Worm (Caenorhabditis elegans): ENCODE results near the gene hsp-25.
A peak's percentile ranks its signal among the peaks of the same experiment; 100 is the strongest.

The hsp-25 gene

DNA sequence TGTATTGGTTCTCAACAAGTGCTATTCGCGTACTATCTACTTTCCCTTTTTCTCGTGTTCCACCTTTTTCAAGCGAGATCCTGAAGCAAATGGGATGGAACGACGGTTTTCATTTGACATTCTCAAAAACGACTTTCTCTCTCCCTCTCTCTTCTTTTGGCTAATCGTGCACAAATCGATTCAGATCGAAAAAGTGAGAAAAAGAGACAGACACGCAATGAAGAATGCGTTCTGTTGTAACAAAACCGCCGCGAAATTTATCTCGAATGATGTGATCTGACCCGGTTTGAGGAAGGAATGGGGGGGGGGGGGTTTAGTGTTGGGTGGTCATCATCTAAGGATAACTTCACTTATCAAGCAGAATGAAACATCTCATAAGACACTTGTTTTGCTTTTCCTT is 24.9 kb upstream of the hsp-25 start:
- no peak for TF ChIP-seq flt-1 (GFP tag; IDR thresholded peaks at IDR 0.05)
- no peak for TF ChIP-seq ztf-29 (GFP tag; IDR thresholded peaks at IDR 0.05)
- TF ChIP-seq klf-2 (GFP tag; conservative IDR thresholded peaks at IDR 0.05), result no peak
- TF ChIP-seq ztf-23 (GFP tag; IDR thresholded peaks at IDR 0.05), result no peak
- no peak for TF ChIP-seq T22C8.4 (GFP tag; IDR thresholded peaks at IDR 0.05)
- TF ChIP-seq cog-1 (tag; optimal IDR thresholded peaks at IDR 0.05), result no peak
- TF ChIP-seq tab-1 (GFP tag; IDR thresholded peaks at IDR 0.05), result no peak
- TF ChIP-seq ref-1 (GFP tag; conservative IDR thresholded peaks at IDR 0.05), result no peak
- no peak for TF ChIP-seq med-1 (GFP tag; optimal IDR thresholded peaks at IDR 0.05; ENCODE audit: insufficient read depth)

DNA sequence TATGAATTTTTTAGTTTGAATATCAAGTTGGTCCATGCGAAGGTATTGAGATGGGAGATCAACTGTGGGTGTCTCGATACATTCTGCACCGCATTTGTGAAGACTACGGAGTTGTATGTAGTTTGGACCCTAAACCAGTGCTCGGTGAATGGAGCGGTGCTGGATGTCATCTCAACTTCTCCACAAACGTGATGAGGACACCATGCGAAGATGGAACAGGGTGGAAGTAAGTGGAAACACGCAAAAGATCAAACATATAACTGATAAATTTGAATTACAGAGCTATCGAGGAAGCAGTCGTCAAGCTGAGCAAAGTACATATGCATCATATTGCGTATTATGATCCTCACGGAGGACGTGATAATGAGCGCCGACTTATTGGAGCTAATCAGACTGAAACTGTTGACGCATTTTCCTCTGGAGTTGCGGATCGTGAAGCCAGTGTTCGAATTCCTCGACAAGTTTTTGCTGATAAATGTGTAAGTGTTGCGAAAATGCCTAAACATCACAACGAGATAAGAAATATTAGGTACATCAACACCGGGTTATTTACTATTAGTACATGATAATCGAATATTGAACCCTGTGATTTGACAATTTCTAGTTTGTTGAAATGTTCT is 19.8 kb upstream of the hsp-25 start:
- no peak for TF ChIP-seq ztf-29 (GFP tag; IDR thresholded peaks at IDR 0.05)
- no peak for TF ChIP-seq ref-1 (GFP tag; conservative IDR thresholded peaks at IDR 0.05)
- no peak for TF ChIP-seq ztf-23 (GFP tag; IDR thresholded peaks at IDR 0.05)
- TF ChIP-seq med-1 (GFP tag; optimal IDR thresholded peaks at IDR 0.05; ENCODE audit: insufficient read depth), result no peak

DNA sequence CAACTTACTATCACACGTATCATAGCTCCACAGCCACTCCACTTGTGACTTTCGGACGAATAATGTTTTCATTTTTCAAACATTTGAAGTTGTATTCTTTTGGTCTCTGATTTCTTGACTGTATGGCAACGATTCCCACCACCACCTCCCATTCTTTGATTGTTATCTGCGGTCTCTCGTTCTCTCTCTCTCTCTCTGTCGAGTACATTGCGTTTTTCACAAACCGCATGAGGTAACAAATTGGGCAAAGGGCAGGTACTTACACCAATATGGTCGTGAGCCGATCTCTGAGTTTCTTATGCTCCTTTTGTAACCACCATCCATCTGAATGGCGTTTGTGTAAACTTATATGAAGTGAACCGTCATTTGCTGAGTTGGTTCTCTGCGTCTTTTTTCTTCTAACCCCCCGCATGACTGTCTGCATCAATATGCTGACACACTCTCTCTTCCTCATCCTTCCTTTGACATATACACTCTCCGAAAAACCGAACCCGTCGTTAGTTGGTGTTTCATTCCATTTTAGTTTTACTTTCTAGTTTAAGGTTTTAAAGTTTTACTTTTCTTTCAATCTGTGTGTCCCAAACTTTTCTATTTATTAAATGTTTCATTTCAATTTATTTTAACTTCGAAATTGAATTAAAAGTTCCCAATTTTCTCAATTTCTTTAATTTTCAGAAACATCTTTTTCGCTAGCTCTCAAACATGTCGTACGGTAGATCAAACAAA is 18.3 kb upstream of the hsp-25 start, which contains the start of gene gln-1:
gln-1 (plus strand) TSS at position 676 of the 726 bp plus-strand sequence.
- 0 out of 2 replicates have a peak, but pooled peaks have one; percentile 18 for TF ChIP-seq ztf-23 (GFP tag; IDR thresholded peaks at IDR 0.05)
- TF ChIP-seq cog-1 (tag; optimal IDR thresholded peaks at IDR 0.05), result no peak

DNA sequence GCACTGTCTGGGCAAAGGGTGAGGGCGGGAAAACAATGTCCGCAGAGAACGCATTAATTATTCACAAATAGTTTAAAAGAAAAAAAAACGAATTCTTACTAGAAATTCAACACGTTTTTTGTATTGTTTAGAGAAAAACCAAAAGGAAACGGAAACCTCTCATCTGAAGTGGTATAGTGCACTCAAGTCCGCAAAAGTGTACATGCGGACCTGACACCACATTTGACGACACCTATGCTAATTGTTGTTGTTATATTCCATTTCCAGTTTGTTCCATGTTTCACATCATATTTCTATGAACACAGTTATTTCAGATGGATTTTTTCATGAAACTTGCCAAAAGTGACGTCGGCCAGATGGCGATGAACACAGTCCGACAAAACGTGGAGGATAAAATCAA is 13.3 kb upstream of the hsp-25 start, which contains the start of gene C45B2.6:
C45B2.6 (plus strand) TSS at position 136 of the 400 bp plus-strand sequence.
- TF ChIP-seq klf-2 (GFP tag; conservative IDR thresholded peaks at IDR 0.05), result no peak
- TF ChIP-seq flt-1 (GFP tag; IDR thresholded peaks at IDR 0.05), result no peak
- TF ChIP-seq tab-1 (GFP tag; IDR thresholded peaks at IDR 0.05), result no peak
- TF ChIP-seq med-1 (GFP tag; optimal IDR thresholded peaks at IDR 0.05; ENCODE audit: insufficient read depth), result no peak
- no peak for TF ChIP-seq T22C8.4 (GFP tag; IDR thresholded peaks at IDR 0.05)
- no peak for TF ChIP-seq ztf-23 (GFP tag; IDR thresholded peaks at IDR 0.05)
- TF ChIP-seq ref-1 (GFP tag; conservative IDR thresholded peaks at IDR 0.05), result no peak
- TF ChIP-seq ztf-29 (GFP tag; IDR thresholded peaks at IDR 0.05), result no peak
- no peak for TF ChIP-seq cog-1 (tag; optimal IDR thresholded peaks at IDR 0.05)

DNA sequence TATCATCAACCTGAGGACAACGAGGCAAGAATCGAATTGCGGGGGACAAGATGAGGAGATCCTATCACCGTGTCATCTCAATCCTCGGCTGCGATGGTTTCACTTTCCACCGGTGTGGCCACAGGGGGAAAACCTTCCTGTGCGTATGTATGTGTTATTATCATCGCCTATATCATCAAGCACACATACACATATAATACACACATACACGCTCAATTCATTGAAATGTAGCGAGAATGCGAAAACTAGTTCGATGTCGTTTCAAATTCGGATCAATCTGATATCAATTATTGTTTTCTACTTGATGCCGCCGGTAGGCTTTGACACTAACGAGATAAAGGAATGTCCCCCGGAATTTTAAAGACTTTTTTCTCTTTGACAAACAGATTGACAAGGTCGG is 11.4 kb upstream of the hsp-25 start:
- TF ChIP-seq cog-1 (tag; optimal IDR thresholded peaks at IDR 0.05) (no peak), flt-1 (GFP tag; IDR thresholded peaks at IDR 0.05) (no peak), med-1 (GFP tag; optimal IDR thresholded peaks at IDR 0.05; ENCODE audit: insufficient read depth) (no peak), tab-1 (GFP tag; IDR thresholded peaks at IDR 0.05) (no peak), klf-2 (GFP tag; conservative IDR thresholded peaks at IDR 0.05) (no peak), ztf-29 (GFP tag; IDR thresholded peaks at IDR 0.05) (no peak)

DNA sequence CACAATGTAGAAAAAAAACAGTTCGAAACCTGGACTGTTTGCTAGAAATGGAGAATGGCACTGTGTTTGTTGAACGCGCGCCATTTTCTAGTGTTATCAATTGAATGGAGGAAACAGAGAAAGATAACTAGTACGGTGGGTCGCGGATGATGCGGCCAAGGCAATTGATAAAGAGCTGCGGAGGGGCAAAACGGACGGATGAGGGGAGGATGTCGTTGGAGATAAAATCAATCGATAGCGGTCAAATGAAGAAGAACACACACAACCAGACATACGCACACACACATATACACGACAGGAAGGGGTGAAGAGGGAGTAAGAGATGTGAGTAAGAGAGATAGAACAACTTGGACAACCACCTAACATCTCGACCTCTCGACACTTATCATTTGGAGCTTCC is 10.6 kb upstream of the hsp-25 start:
- TF ChIP-seq flt-1 (GFP tag; IDR thresholded peaks at IDR 0.05), result 0 out of 2 replicates have a peak, but pooled peaks have one; percentile 19
- TF ChIP-seq T22C8.4 (GFP tag; IDR thresholded peaks at IDR 0.05), result peak; percentile 63
- no peak for TF ChIP-seq ztf-29 (GFP tag; IDR thresholded peaks at IDR 0.05)

DNA sequence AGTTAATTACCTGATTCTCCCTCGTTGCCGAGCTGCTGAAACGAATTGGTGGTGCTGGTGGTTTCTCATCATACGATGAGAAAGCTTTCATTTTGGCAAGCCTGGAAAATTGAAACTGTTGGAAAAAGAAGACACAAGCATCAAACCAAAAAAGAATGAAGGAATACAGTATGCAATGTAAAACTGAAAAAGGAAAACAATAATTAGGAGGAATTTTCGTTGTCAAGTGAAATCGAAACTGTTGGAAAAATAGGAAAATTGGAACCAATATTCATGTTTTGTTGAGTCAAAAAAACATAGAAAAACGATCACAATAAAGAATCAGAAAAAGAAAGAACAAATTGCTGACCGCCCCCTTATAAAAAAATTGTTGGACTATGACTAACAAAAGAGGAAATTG is 9.1 kb upstream of the hsp-25 start, which contains the start of gene pak-1:
pak-1 (minus strand) TSS at position 101 of the 400 bp plus-strand sequence.
- no peak for TF ChIP-seq ztf-23 (GFP tag; IDR thresholded peaks at IDR 0.05)
- TF ChIP-seq ztf-29 (GFP tag; IDR thresholded peaks at IDR 0.05), result no peak
- no peak for TF ChIP-seq cog-1 (tag; optimal IDR thresholded peaks at IDR 0.05)
- no peak for TF ChIP-seq klf-2 (GFP tag; conservative IDR thresholded peaks at IDR 0.05)
- TF ChIP-seq ref-1 (GFP tag; conservative IDR thresholded peaks at IDR 0.05), result no peak

DNA sequence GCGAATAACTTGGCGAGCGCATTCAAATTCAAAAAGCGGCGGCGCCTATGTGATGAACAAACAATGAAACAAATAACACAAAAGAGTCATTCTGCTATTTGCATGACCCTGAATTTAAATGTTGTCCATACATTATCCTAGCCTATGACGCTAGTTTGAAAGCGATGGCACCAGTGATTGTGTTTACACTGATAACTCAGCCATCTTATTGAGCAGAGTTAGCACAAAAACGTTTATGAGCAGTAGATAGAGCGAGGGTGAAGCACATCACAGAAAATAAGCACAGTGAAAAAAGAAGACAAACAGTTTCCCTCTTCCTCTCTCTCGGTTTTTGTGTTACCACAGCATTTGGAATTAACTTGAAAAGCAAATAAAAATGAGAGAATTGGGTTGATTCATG is 3.8 kb upstream of the hsp-25 start:
- TF ChIP-seq klf-2 (GFP tag; conservative IDR thresholded peaks at IDR 0.05) (no peak), ztf-23 (GFP tag; IDR thresholded peaks at IDR 0.05) (no peak), flt-1 (GFP tag; IDR thresholded peaks at IDR 0.05) (no peak), med-1 (GFP tag; optimal IDR thresholded peaks at IDR 0.05; ENCODE audit: insufficient read depth) (no peak)

DNA sequence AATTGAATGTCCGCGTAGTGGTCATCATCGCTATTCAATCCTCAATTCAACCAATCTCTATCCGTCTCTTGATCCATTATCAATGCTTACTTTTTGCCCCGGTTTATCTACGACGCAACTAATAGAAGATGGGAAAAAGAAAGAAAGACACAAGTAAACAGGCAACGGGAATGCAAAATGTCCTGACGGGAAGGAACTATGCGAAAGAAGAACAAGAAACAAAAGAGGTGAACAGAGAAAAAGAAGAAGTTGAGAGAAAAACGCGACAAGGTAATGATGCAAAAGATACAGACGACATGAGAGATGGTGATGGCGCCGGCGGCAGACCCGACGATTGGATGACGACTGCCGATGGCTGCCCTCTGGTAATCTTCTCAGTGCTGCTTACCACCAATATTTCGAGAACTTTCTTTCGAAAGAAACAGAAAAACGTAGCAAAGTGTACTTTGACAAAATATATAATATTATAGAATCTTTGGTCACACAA is 2.6 kb upstream of the hsp-25 start:
- TF ChIP-seq tab-1 (GFP tag; IDR thresholded peaks at IDR 0.05) (0 out of 2 replicates have a peak, but pooled peaks have one; percentile 29), klf-2 (GFP tag; conservative IDR thresholded peaks at IDR 0.05) (no peak), med-1 (GFP tag; optimal IDR thresholded peaks at IDR 0.05; ENCODE audit: insufficient read depth) (no peak)

DNA sequence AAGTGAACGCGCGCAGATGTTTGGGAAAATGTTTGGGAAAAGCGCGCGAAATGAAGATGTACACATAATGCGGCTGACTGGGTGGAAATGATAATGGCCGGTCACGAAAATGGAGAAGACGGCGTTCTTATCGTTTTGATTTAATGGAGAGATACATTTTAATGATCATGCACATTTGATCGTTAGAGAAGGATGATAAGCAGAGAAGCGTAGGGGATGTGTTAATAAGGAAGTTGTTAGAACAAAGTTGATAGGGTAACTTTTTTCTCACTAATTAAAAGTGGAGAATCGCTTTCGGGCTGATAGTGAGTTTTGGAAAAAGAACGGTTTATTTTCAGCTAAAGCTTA is 1.6 kb upstream of the hsp-25 start:
- no peak for TF ChIP-seq klf-2 (GFP tag; conservative IDR thresholded peaks at IDR 0.05)

DNA sequence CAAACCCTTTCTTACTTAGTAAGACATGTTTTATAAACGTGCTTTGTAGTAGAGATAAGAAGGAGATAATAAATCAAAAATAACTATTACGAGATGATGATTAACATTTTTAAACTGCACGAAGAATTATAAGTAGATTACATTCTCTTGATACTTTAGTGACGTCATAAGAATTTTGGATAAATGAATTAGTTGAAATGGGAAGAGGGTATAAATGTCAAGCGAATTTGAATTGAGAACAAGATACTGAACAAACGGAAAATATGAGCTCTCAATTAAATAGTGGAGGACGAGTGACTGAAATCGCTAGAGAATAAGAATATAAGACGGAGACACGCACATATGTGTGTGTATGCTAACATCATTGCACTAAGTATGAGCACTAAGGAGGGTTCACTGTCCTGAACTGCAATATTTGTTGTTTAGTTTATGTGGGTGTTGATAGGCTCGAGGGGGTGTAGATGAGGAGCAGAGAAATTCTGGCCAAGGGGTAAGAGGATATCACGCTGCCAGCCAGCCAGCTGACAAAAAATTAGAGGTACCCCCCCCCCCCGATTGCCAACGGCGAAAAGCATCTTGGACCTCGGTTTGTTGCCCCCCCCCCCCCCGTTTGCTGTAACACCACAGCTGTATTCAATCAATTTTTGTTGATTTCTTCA is 1.1 kb upstream of the hsp-25 start:
- TF ChIP-seq klf-2 (GFP tag; conservative IDR thresholded peaks at IDR 0.05), result no peak
- no peak for TF ChIP-seq ztf-23 (GFP tag; IDR thresholded peaks at IDR 0.05)
- no peak for TF ChIP-seq ztf-29 (GFP tag; IDR thresholded peaks at IDR 0.05)
- no peak for TF ChIP-seq med-1 (GFP tag; optimal IDR thresholded peaks at IDR 0.05; ENCODE audit: insufficient read depth)
- no peak for TF ChIP-seq flt-1 (GFP tag; IDR thresholded peaks at IDR 0.05)
- TF ChIP-seq ref-1 (GFP tag; conservative IDR thresholded peaks at IDR 0.05), result no peak
- TF ChIP-seq cog-1 (tag; optimal IDR thresholded peaks at IDR 0.05), result no peak
- TF ChIP-seq tab-1 (GFP tag; IDR thresholded peaks at IDR 0.05), result no peak
- no peak for TF ChIP-seq T22C8.4 (GFP tag; IDR thresholded peaks at IDR 0.05)

Measured in whole organism, midembryonic.